Worm (Caenorhabditis elegans): ENCODE measurements around the gene dmd-7.
A peak's percentile ranks its signal among the peaks of the same experiment; 100 is the strongest.

dmd-7 gene

DNA sequence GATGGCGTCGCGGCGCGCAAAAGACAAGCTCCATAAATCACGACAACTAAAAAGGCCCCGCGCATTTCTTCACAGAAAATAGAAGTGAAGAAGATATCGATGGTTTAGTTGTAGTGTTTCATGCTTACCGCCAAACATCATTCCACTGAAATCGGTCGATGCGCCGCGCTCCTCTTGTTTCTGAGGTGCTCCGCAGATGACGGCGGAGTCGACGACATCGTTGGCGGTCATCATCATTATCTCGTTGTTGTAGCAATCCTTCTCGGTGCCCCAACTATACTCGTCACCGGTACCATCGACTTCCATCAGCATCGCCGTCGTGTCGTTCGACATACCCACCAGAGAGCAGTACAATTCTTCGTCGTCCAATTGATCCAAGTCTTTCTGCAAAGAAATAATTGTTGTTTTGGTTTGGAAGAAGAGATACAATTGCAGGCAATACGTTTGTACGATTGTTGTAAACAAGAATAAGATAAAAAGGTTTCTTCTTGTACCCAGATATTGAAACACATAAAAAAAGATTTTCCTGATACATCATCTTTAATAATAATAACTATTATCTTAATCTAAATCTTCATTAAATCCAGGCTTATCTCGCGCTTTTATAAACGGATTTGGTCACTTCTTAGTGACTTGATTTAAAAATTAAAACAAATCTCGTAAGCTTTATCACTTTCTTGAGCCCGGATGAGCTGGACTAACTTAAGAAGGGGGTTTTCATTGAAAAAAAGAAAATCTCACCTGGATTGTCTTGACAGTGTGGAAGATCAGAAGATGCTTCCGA lies 20.8 kb upstream of the dmd-7 start:
- TF ChIP-seq lim-6 (tag; optimal IDR thresholded peaks at IDR 0.05) (no peak), tbx-2 (tag; optimal IDR thresholded peaks at IDR 0.05) (no peak), syd-9 (tag; optimal IDR thresholded peaks at IDR 0.05) (no peak), dve-1 (tag; optimal IDR thresholded peaks at IDR 0.05) (no peak), hlh-6 (tag; optimal IDR thresholded peaks at IDR 0.05) (no peak), ceh-24 (tag; optimal IDR thresholded peaks at IDR 0.05) (no peak), ceh-48 (tag; optimal IDR thresholded peaks at IDR 0.05) (no peak), sox-2 (GFP tag; IDR thresholded peaks at IDR 0.05) (no peak), ceh-31 (tag; optimal IDR thresholded peaks at IDR 0.05) (no peak), pha-2 (tag; optimal IDR thresholded peaks at IDR 0.05) (no peak)

DNA sequence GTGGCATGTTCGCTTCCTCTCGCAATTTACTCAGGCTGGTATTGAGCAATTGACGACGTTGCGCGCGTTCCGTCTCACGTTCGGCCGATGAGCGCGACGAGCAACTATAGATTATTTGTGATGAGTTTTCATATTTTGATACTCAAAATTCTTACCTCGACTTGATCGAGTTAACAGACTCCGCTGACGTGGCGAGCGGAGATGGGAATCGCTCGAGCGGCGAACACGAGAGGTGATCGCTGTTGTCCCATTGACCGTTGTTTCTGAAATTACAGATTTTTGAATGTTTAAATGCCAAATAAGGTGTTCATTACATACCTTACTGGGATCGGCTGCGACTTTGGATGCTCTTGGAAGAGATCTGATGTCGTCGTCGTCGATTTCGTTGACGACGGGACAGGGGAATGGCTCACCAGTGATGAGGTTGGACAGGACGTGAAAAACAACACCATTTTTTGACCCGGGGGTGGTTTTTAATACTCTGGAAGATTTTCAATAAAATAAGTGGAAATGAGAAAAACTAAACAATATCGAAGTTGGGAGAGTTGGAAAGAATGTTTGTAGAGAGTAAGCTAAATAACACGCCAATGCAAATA lies 20.1 kb upstream of the dmd-7 start, which contains the start of gene W06H8.6:
TSS of gene W06H8.6 (minus strand) at position 481 of the 596 bp plus-strand sequence.
- TF ChIP-seq elt-2 (tag; optimal IDR thresholded peaks at IDR 0.05) (no peak), ztf-16 (tag; optimal IDR thresholded peaks at IDR 0.05) (no peak), ceh-14 (tag; optimal IDR thresholded peaks at IDR 0.05) (no peak)

DNA sequence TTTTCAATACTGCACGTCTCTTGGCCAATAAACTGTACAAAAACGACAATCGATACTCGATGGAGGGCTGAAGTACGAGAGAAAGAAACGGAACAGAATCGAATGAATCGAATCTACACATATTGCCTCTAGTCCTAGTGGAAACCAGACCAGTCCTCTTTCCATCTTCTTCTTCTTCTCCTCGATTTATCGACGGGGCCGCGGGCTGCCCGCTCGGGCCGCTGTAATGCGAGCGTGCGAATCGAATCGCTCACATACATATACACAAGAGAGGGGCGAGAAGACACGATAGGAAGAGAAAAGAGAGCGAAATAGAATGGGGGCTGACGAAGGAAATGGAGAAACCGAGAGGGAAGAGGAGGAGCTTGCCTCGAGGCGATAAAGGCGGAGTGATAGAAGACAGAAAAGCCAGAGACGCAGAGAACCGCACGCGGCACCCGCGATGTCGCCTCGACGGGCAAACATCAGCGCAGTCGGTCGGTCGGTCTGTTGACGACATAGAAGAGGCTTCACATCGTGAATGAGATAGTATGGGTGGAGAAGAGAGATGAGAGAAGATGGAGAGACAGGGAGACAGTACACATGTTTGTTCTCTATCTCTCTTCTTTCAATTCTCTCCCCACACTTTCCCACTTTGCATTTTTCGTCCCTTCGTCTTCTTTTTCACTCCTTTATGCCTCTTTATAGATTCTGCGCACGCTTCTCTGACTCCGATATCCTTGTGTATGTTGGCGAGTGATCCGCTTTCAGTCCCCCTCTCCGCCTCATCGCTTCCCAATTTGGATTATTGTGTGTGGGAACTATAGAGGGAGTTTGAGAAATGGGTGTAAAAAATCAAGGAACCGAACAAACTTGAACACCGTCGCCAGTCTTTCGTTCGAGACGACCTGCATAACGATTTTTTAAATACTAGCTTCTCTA lies 19.1 kb upstream of the dmd-7 start:
- TF ChIP-seq ceh-22 (tag; optimal IDR thresholded peaks at IDR 0.05) (no peak), hlh-8 (tag; optimal IDR thresholded peaks at IDR 0.05) (peak; percentile 88), tbx-7 (tag; optimal IDR thresholded peaks at IDR 0.05) (peak; percentile 7), ceh-14 (tag; optimal IDR thresholded peaks at IDR 0.05) (peak; percentile 81), pha-4 (tag; optimal IDR thresholded peaks at IDR 0.05) (no peak), pat-9 (tag; optimal IDR thresholded peaks at IDR 0.05) (peak; percentile 61), pha-2 (tag; optimal IDR thresholded peaks at IDR 0.05) (peak; percentile 62), unc-86 (tag; optimal IDR thresholded peaks at IDR 0.05) (peak; percentile 69), T23F11.4 (GFP tag; optimal IDR thresholded peaks at IDR 0.05) (peak; percentile 35), ets-4 (tag; optimal IDR thresholded peaks at IDR 0.05) (peak; percentile 42), ref-2 (tag; optimal IDR thresholded peaks at IDR 0.05) (peak; percentile 94), unc-3 (GFP tag; conservative IDR thresholded peaks at IDR 0.05) (no peak; the same call in 1 of the 2 replicates), unc-3 (tag; optimal IDR thresholded peaks at IDR 0.05) (no peak), dve-1 (tag; optimal IDR thresholded peaks at IDR 0.05) (peak; percentile 71), ceh-9 (tag; optimal IDR thresholded peaks at IDR 0.05) (no peak), hlh-30 (tag; optimal IDR thresholded peaks at IDR 0.05; ENCODE audit: insufficient read depth) (peak; percentile 91), syd-9 (tag; optimal IDR thresholded peaks at IDR 0.05) (peak; percentile 74), ztf-16 (tag; optimal IDR thresholded peaks at IDR 0.05) (peak; percentile 37), fkh-6 (tag; optimal IDR thresholded peaks at IDR 0.05) (no peak), rnt-1 (tag; optimal IDR thresholded peaks at IDR 0.05) (peak; percentile 76), nhr-11 (tag; optimal IDR thresholded peaks at IDR 0.05) (no peak), C38D4.7 (GFP tag; optimal IDR thresholded peaks at IDR 0.05) (no peak), elt-4 (tag; optimal IDR thresholded peaks at IDR 0.05) (no peak), ceh-45 (GFP tag; IDR thresholded peaks at IDR 0.05) (no peak), F13H6.1 (tag; optimal IDR thresholded peaks at IDR 0.05) (peak; percentile 84), ceh-31 (tag; optimal IDR thresholded peaks at IDR 0.05) (peak; percentile 96), pax-1 (tag; optimal IDR thresholded peaks at IDR 0.05) (peak; percentile 47), lin-11 (tag; optimal IDR thresholded peaks at IDR 0.05) (no peak), ama-1 (optimal IDR thresholded peaks at IDR 0.05) (peak; percentile 91), ceh-34 (tag; optimal IDR thresholded peaks at IDR 0.05) (peak; percentile 98), K09A11.1 (tag; optimal IDR thresholded peaks at IDR 0.05; ENCODE audit: insufficient read depth) (peak; percentile 54), hlh-6 (tag; optimal IDR thresholded peaks at IDR 0.05) (peak; percentile 29), sox-2 (GFP tag; IDR thresholded peaks at IDR 0.05) (no peak; the same call in none of the 2 replicates), C08G9.2 (tag; optimal IDR thresholded peaks at IDR 0.05) (peak; percentile 64), pqm-1 (tag; optimal IDR thresholded peaks at IDR 0.05) (peak; percentile 48), gmeb-2 (tag; optimal IDR thresholded peaks at IDR 0.05) (no peak), mec-3 (tag; optimal IDR thresholded peaks at IDR 0.05; ENCODE audit: borderline replicate concordance) (no peak), nfya-1 (tag; optimal IDR thresholded peaks at IDR 0.05) (peak; percentile 92), ceh-48 (tag; optimal IDR thresholded peaks at IDR 0.05) (peak; percentile 72)

All from whole organism, late embryonic.